Fruit fly (Drosophila melanogaster): Measurements from ENCODE around the gene Rph.

Gene Rph

dm6 chrX:10744773-10745589 lies 12.5 kb downstream of the Rph start, which contains the start of gene stx (continued):
- TF ChIP-seq trh (GFP tag; optimal IDR thresholded peaks at IDR 0.05) = no peak
- TF ChIP-seq Elba2 (GFP tag; optimal IDR thresholded peaks at IDR 0.05) = no peak
- peak; percentile 51 for TF ChIP-seq CG34376 (GFP tag; optimal IDR thresholded peaks at IDR 0.05)
- TF ChIP-seq Dek (tag; optimal IDR thresholded peaks at IDR 0.05) = peak; percentile 35
- peak; percentile 36 for TF ChIP-seq CG30020 (tag; optimal IDR thresholded peaks at IDR 0.05)
- TF ChIP-seq Atf3 (GFP tag; optimal IDR thresholded peaks at IDR 0.05) = no peak
- TF ChIP-seq mld (GFP tag; IDR thresholded peaks at IDR 0.05; ENCODE audit: partially characterized antibody) = peak; percentile 95
- TF ChIP-seq tgo (GFP tag; IDR thresholded peaks at IDR 0.05) = no peak
- peak in 1 of 2 experiments; percentile 15 for TF ChIP-seq bsh (GFP tag; optimal IDR thresholded peaks at IDR 0.05)
- TF ChIP-seq unc-4 (GFP tag; IDR thresholded peaks at IDR 0.05; ENCODE audit: partially characterized antibody) = peak; percentile 97
- TF ChIP-seq CTCF (GFP tag; optimal IDR thresholded peaks at IDR 0.05) = peak; percentile 5
- TF ChIP-seq CG12104 (GFP tag; optimal IDR thresholded peaks at IDR 0.05) = peak; percentile 31
- no peak for TF ChIP-seq kay (GFP tag; optimal IDR thresholded peaks at IDR 0.05)
- TF ChIP-seq salm (tag; optimal IDR thresholded peaks at IDR 0.05) = no peak
- no peak for TF ChIP-seq CG1233 (GFP tag; optimal IDR thresholded peaks at IDR 0.05)
- no peak for TF ChIP-seq CG9876 (GFP tag; optimal IDR thresholded peaks at IDR 0.05)
- peak; percentile 37 for TF ChIP-seq CG13624 (GFP tag; optimal IDR thresholded peaks at IDR 0.05)
- TF ChIP-seq gt (GFP tag; IDR thresholded peaks at IDR 0.05) = no peak
- TF ChIP-seq Adf1 (GFP tag; IDR thresholded peaks at IDR 0.05) = no peak; the same call in 1 of the 2 replicates
- no peak for TF ChIP-seq unpg (GFP tag; optimal IDR thresholded peaks at IDR 0.05)
- TF ChIP-seq nom (GFP tag; optimal IDR thresholded peaks at IDR 0.05) = peak; percentile 74
- TF ChIP-seq croc (GFP tag; conservative IDR thresholded peaks at IDR 0.05) = no peak
- no peak for TF ChIP-seq CG10979 (tag; optimal IDR thresholded peaks at IDR 0.05)
- no peak for TF ChIP-seq CG2889 (GFP tag; IDR thresholded peaks at IDR 0.05)
- peak; percentile 71 for TF ChIP-seq CG14710 (tag; optimal IDR thresholded peaks at IDR 0.05)
- TF ChIP-seq D (optimal IDR thresholded peaks at IDR 0.05) = peak; percentile 39
- TF ChIP-seq D (GFP tag; optimal IDR thresholded peaks at IDR 0.05) = no peak
- no peak for TF ChIP-seq Dip3 (GFP tag; optimal IDR thresholded peaks at IDR 0.05)
- TF ChIP-seq az2 (GFP tag; optimal IDR thresholded peaks at IDR 0.05) = no peak
- peak; percentile 27 for TF ChIP-seq Fer3 (tag; optimal IDR thresholded peaks at IDR 0.05)
- TF ChIP-seq CG32772 (GFP tag; IDR thresholded peaks at IDR 0.05) = no peak
- no peak for TF ChIP-seq run (tag; optimal IDR thresholded peaks at IDR 0.05)
- peak; percentile 49 for TF ChIP-seq YL-1 (GFP tag; optimal IDR thresholded peaks at IDR 0.05)
- TF ChIP-seq schlank (tag; optimal IDR thresholded peaks at IDR 0.05) = peak; percentile 5
- TF ChIP-seq CHES-1-like (GFP tag; optimal IDR thresholded peaks at IDR 0.05) = peak; percentile 33
- no peak for TF ChIP-seq z (GFP tag; IDR thresholded peaks at IDR 0.05)
- peak; percentile 97 for TF ChIP-seq Bgb (GFP tag; IDR thresholded peaks at IDR 0.05; ENCODE audit: partially characterized antibody)
- TF ChIP-seq zfh1 (GFP tag; IDR thresholded peaks at IDR 0.05) = peak; percentile 48; the same call in 2 of the 3 replicates
- 0 out of 2 replicates have a peak, but pooled peaks have one; percentile 30 for TF ChIP-seq CG10321 (GFP tag; IDR thresholded peaks at IDR 0.05)
- TF ChIP-seq CG10654 (GFP tag; optimal IDR thresholded peaks at IDR 0.05) = no peak
- TF ChIP-seq CrebB (tag; optimal IDR thresholded peaks at IDR 0.05) = peak; percentile 23
- TF ChIP-seq BtbVII (GFP tag; optimal IDR thresholded peaks at IDR 0.05) = peak; percentile 9
- TF ChIP-seq CG2875 (GFP tag; optimal IDR thresholded peaks at IDR 0.05) = peak; percentile 44
- TF ChIP-seq Dref (GFP tag; IDR thresholded peaks at IDR 0.05) = peak; percentile 85
- peak; percentile 92 for TF ChIP-seq CG7963 (GFP tag; IDR thresholded peaks at IDR 0.05; ENCODE audit: partially characterized antibody)
- no peak for TF ChIP-seq CG7786 (GFP tag; optimal IDR thresholded peaks at IDR 0.05)
- TF ChIP-seq CG3065 (GFP tag; optimal IDR thresholded peaks at IDR 0.05) = no peak
- TF ChIP-seq Lpt (GFP tag; optimal IDR thresholded peaks at IDR 0.05) = no peak
- TF ChIP-seq CG7928 (GFP tag; optimal IDR thresholded peaks at IDR 0.05) = no peak
- peak; percentile 49 for TF ChIP-seq CG12769 (tag; optimal IDR thresholded peaks at IDR 0.05)

Data from whole organism, embryonic.